Worm (Caenorhabditis elegans) whole organism, late embryonic: ENCODE measurements around the gene kcnl-4.

Experiments
- F13H6.1 ChIP-seq: sonication (generic microtip); optimal IDR thresholded peaks from 2 replicates; lab custom pipeline; 2016; ENCODE audit warnings: missing genetic modification characterization, missing compliant biosample characterization
- ama-1 ChIP-seq: fragments of 150-350 bp; optimal IDR thresholded peaks from 2 replicates; lab custom pipeline; 2014
- hlh-6 ChIP-seq: sonication (generic microtip); optimal IDR thresholded peaks from 2 replicates; lab custom pipeline; 2016; ENCODE audit warnings: missing genotype, missing genetic modification characterization, missing compliant biosample characterization
- nfya-1 ChIP-seq: sonication (generic microtip); optimal IDR thresholded peaks from 2 replicates; lab custom pipeline; 2017; ENCODE audit warnings: missing genetic modification characterization, mild to moderate bottlenecking, missing compliant biosample characterization, antibody characterized with exemption, moderate library complexity
- pha-2 ChIP-seq: sonication (generic microtip); optimal IDR thresholded peaks from 2 replicates; lab custom pipeline; 2017; ENCODE audit warnings: mild to moderate bottlenecking, missing genetic modification characterization, missing compliant biosample characterization
- rnt-1 ChIP-seq: sonication (generic microtip); optimal IDR thresholded peaks from 2 replicates; lab custom pipeline; 2016; ENCODE audit warnings: missing genetic modification characterization, missing compliant biosample characterization
- ztf-16 ChIP-seq: sonication (generic microtip); optimal IDR thresholded peaks from 2 replicates; lab custom pipeline; 2017; ENCODE audit warnings: missing genetic modification characterization, missing compliant biosample characterization

DNA sequence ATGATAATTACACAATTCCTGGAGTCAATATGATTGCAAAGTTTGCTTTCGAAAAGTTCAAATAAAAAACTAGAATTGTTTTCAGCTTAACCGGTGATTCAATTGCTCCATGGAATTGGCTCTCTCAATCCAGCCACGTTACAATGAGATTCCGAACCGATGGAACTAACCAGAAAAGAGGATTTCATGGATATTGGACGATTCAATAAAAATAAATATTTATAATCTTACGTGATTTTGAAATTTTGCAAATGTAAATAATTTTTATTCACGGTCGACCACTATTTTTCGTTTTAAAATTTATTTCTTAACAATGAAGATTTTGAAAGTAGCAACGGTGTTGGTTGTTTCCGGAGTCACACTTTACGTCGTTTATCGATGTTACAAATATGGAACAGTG is 48.9 kb upstream of the kcnl-4 start, which contains the start of gene R02D5.10:
- TF ChIP-seq rnt-1 (tag; lab: Kevin White, UChicago) = no peak
- TF ChIP-seq hlh-6 (tag; lab: Kevin White, UChicago) = no peak
- no peak for TF ChIP-seq ztf-16 (tag; lab: Kevin White, UChicago)
- no peak for TF ChIP-seq F13H6.1 (tag; lab: Kevin White, UChicago)
- TF ChIP-seq pha-2 (tag; lab: Kevin White, UChicago) = no peak
- TF ChIP-seq nfya-1 (tag; lab: Kevin White, UChicago) = no peak
- TF ChIP-seq ama-1 = no peak
